Worm (Caenorhabditis elegans) whole organism, late embryonic: ENCODE results near the gene ZK488.6.

ENCODE experiments used
- C08G9.2 ChIP-seq: sonication (generic microtip); optimal IDR thresholded peaks from 2 replicates; lab custom pipeline; 2016; ENCODE audit warnings: mild to moderate bottlenecking, missing genetic modification characterization, moderate library complexity, missing compliant biosample characterization
- F13H6.1 ChIP-seq: sonication (generic microtip); optimal IDR thresholded peaks from 2 replicates; lab custom pipeline; 2016; ENCODE audit warnings: missing genetic modification characterization, missing compliant biosample characterization
- T23F11.4 ChIP-seq: fragments of 200-800 bp; sonication (Bioruptor generic); optimal IDR thresholded peaks from 2 replicates; lab custom pipeline; 2018; ENCODE audit warnings: mild to moderate bottlenecking, missing genetic modification characterization, missing compliant biosample characterization
- Y22D7AL.16 ChIP-seq: sonication (generic microtip); optimal IDR thresholded peaks from 2 replicates; lab custom pipeline; 2016; ENCODE audit warnings: missing genetic modification characterization, missing compliant biosample characterization
- ahr-1 ChIP-seq: sonication (generic microtip); optimal IDR thresholded peaks from 2 replicates; lab custom pipeline; 2016; ENCODE audit warnings: missing genetic modification characterization, missing compliant biosample characterization
- ama-1 ChIP-seq: fragments of 150-350 bp; optimal IDR thresholded peaks from 2 replicates; lab custom pipeline; 2014
- ceh-19 ChIP-seq: fragments of 200-800 bp; sonication (Bioruptor generic); optimal IDR thresholded peaks from 2 replicates; lab custom pipeline; 2018; ENCODE audit warnings: mild to moderate bottlenecking, missing genetic modification characterization, missing compliant biosample characterization
- ceh-22 ChIP-seq: sonication (generic microtip); optimal IDR thresholded peaks from 2 replicates; lab custom pipeline; 2017; ENCODE audit warnings: missing biosample characterization, missing genetic modification characterization
- ceh-24 ChIP-seq: sonication (generic microtip); optimal IDR thresholded peaks from 2 replicates; lab custom pipeline; 2016; ENCODE audit warnings: mild to moderate bottlenecking, missing genetic modification characterization, missing compliant biosample characterization
- ceh-30 ChIP-seq: fragments of 150-350 bp; optimal IDR thresholded peaks from 2 replicates; lab custom pipeline; 2014; ENCODE audit warnings: missing biosample characterization, missing genetic modification characterization
- ceh-48 ChIP-seq: sonication (generic microtip); optimal IDR thresholded peaks from 2 replicates; lab custom pipeline; 2016; ENCODE audit warnings: missing genetic modification characterization, inconsistent platforms, missing compliant biosample characterization
- ceh-9 ChIP-seq: sonication (generic microtip); optimal IDR thresholded peaks from 2 replicates; lab custom pipeline; 2016; ENCODE audit warnings: mild to moderate bottlenecking, missing genetic modification characterization, inconsistent platforms, missing compliant biosample characterization
- dve-1 ChIP-seq: sonication (generic microtip); optimal IDR thresholded peaks from 2 replicates; lab custom pipeline; 2017; ENCODE audit warnings: antibody characterized with exemption, mild to moderate bottlenecking, missing genetic modification characterization, missing compliant biosample characterization
- elt-4 ChIP-seq: sonication (generic microtip); optimal IDR thresholded peaks from 2 replicates; lab custom pipeline; 2016; ENCODE audit warnings: missing genetic modification characterization, missing compliant biosample characterization
- eyg-1 ChIP-seq: sonication (generic microtip); optimal IDR thresholded peaks from 2 replicates; lab custom pipeline; 2016; ENCODE audit warnings: missing genotype, missing genetic modification characterization, missing compliant biosample characterization
- fkh-10 ChIP-seq: fragments of 150-350 bp; optimal IDR thresholded peaks from 2 replicates; lab custom pipeline; 2014; ENCODE audit warnings: missing biosample characterization, missing genetic modification reagents, missing genetic modification characterization
- fkh-6 ChIP-seq: sonication (generic microtip); optimal IDR thresholded peaks from 2 replicates; lab custom pipeline; 2016; ENCODE audit warnings: missing genetic modification characterization, missing compliant biosample characterization
- gmeb-2 ChIP-seq: sonication (generic microtip); optimal IDR thresholded peaks from 2 replicates; lab custom pipeline; 2016; ENCODE audit warnings: missing genetic modification characterization, inconsistent platforms, missing compliant biosample characterization
- hlh-15 ChIP-seq: sonication (generic microtip); optimal IDR thresholded peaks from 2 replicates; lab custom pipeline; 2016; ENCODE audit warnings: missing genetic modification characterization, missing compliant biosample characterization
- hlh-6 ChIP-seq: sonication (generic microtip); optimal IDR thresholded peaks from 2 replicates; lab custom pipeline; 2016; ENCODE audit warnings: missing genotype, missing genetic modification characterization, missing compliant biosample characterization
- hlh-8 ChIP-seq: sonication (generic microtip); optimal IDR thresholded peaks from 2 replicates; lab custom pipeline; 2016; ENCODE audit warnings: missing genotype, missing genetic modification characterization, missing compliant biosample characterization
- lin-11 ChIP-seq: fragments of 200-800 bp; sonication (Bioruptor generic); optimal IDR thresholded peaks from 2 replicates; lab custom pipeline; 2018; ENCODE audit warnings: mild to moderate bottlenecking, missing genetic modification characterization, missing compliant biosample characterization
- madf-2 ChIP-seq: sonication (generic microtip); optimal IDR thresholded peaks from 2 replicates; lab custom pipeline; 2017; ENCODE audit warnings: missing genetic modification characterization, missing compliant biosample characterization
- nfya-1 ChIP-seq: sonication (generic microtip); optimal IDR thresholded peaks from 2 replicates; lab custom pipeline; 2017; ENCODE audit warnings: missing genetic modification characterization, mild to moderate bottlenecking, missing compliant biosample characterization, antibody characterized with exemption, moderate library complexity
- pag-3 ChIP-seq: sonication (generic microtip); optimal IDR thresholded peaks from 2 replicates; lab custom pipeline; 2016; ENCODE audit warnings: missing compliant biosample characterization, missing genetic modification characterization, borderline replicate concordance
- pax-1 ChIP-seq: fragments of 150-350 bp; optimal IDR thresholded peaks from 2 replicates; lab custom pipeline; 2014; ENCODE audit warnings: missing biosample characterization, missing genetic modification characterization
- pros-1 ChIP-seq: fragments of 150-350 bp; optimal IDR thresholded peaks from 2 replicates; lab custom pipeline; 2014; ENCODE audit warnings: missing biosample characterization, missing genetic modification reagents, missing genetic modification characterization
- ref-2 ChIP-seq: sonication (generic microtip); optimal IDR thresholded peaks from 2 replicates; lab custom pipeline; 2016; ENCODE audit warnings: missing genetic modification characterization, missing compliant biosample characterization
- rnt-1 ChIP-seq: sonication (generic microtip); optimal IDR thresholded peaks from 2 replicates; lab custom pipeline; 2016; ENCODE audit warnings: missing genetic modification characterization, missing compliant biosample characterization
- sdc-2 ChIP-seq: sonication (generic microtip); optimal IDR thresholded peaks from 2 replicates; lab custom pipeline; 2016; ENCODE audit warnings: missing genotype, missing genetic modification characterization, missing compliant biosample characterization
- sox-4 ChIP-seq: sonication (generic microtip); optimal IDR thresholded peaks from 2 replicates; lab custom pipeline; 2017; ENCODE audit warnings: mild to moderate bottlenecking, missing genetic modification characterization, inconsistent platforms, missing compliant biosample characterization
- syd-9 ChIP-seq: sonication (generic microtip); optimal IDR thresholded peaks from 2 replicates; lab custom pipeline; 2016; ENCODE audit warnings: mild to moderate bottlenecking, missing genetic modification characterization, moderate library complexity, missing compliant biosample characterization
- tbx-2 ChIP-seq: sonication (generic microtip); optimal IDR thresholded peaks from 2 replicates; lab custom pipeline; 2016; ENCODE audit warnings: missing genetic modification characterization, missing compliant biosample characterization
- tbx-7 ChIP-seq: sonication (generic microtip); optimal IDR thresholded peaks from 2 replicates; lab custom pipeline; 2016; ENCODE audit warnings: missing genotype, missing genetic modification characterization, missing compliant biosample characterization
- ztf-16 ChIP-seq: sonication (generic microtip); optimal IDR thresholded peaks from 2 replicates; lab custom pipeline; 2017; ENCODE audit warnings: missing genetic modification characterization, missing compliant biosample characterization

Gene ZK488.6

DNA sequence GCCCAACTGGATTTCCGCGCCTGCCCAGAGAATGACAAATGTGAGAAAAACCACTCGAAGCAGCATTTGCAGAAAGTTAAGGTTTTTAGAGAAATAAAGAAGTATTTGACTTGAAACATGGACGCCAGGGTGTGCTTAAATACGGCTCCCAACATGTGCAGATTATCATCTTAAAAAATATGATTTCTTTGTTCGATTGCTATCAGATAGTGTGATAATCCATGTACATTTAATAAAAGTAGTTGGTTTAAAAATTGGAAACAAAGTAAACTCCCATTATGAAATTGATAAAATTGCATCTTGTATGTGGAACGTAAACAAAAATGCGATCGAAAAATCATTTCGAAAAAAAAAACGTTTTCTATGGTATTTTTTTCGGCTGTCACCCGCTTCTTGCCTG, 37.3 kb downstream of the ZK488.6 start, which contains the start of gene F48G7.8:
TSS of gene F48G7.8 (minus strand) at position 101 of the 400 bp plus-strand sequence.
- TF ChIP-seq C08G9.2 (tag; lab: Kevin White, UChicago) (no peak), ceh-30 (tag; lab: Kevin White, UChicago) (no peak), ceh-48 (tag; lab: Kevin White, UChicago) (no peak), ceh-19 (GFP tag; lab: Kevin White, UChicago) (no peak), pros-1 (tag; lab: Kevin White, UChicago) (no peak), F13H6.1 (tag; lab: Kevin White, UChicago) (no peak), ref-2 (tag; lab: Kevin White, UChicago) (no peak), nfya-1 (tag; lab: Kevin White, UChicago) (no peak), tbx-2 (tag; lab: Kevin White, UChicago) (no peak), ahr-1 (no peak), dve-1 (tag; lab: Kevin White, UChicago) (no peak), ceh-22 (no peak), T23F11.4 (no peak), fkh-10 (no peak), ceh-24 (tag; lab: Kevin White, UChicago) (no peak), tbx-7 (tag; lab: Kevin White, UChicago) (no peak)

DNA sequence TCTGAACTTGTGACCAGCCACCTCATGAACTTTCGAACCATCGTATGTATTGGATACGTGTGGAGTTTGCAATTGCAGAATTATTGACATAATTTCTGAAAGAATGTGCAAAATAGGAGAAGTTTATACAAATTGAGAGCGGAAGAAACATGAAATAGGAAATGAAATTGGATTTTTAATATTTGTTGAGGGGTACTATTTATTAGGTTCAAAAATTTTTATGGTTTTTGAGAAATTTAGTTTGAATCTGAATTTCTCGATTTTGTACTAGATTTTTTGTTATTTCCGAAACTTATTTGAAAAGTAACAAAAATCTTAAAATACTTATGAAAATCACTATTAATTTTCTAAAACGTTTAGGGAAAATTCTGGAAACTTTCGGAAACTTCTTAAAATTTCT, 38.2 kb downstream of the ZK488.6 start, which contains the start of gene F48G7.9:
TSS of gene F48G7.9 (minus strand) at position 101 of the 400 bp plus-strand sequence.
- TF ChIP-seq Y22D7AL.16 (tag; lab: Kevin White, UChicago) (no peak), pag-3 (tag; lab: Kevin White, UChicago) (no peak), ceh-9 (tag; lab: Kevin White, UChicago) (no peak), ztf-16 (tag; lab: Kevin White, UChicago) (no peak), hlh-8 (tag; lab: Kevin White, UChicago) (no peak), ceh-48 (tag; lab: Kevin White, UChicago) (no peak), hlh-6 (tag; lab: Kevin White, UChicago) (no peak), sox-4 (tag; lab: Kevin White, UChicago) (no peak), hlh-15 (tag; lab: Kevin White, UChicago) (no peak), fkh-6 (tag; lab: Kevin White, UChicago) (no peak), madf-2 (tag; lab: Kevin White, UChicago) (no peak), ahr-1 (no peak), C08G9.2 (tag; lab: Kevin White, UChicago) (no peak), dve-1 (tag; lab: Kevin White, UChicago) (no peak), ceh-30 (tag; lab: Kevin White, UChicago) (no peak)
- TF ChIP-seq, all 69 proteins: peak for 0

DNA sequence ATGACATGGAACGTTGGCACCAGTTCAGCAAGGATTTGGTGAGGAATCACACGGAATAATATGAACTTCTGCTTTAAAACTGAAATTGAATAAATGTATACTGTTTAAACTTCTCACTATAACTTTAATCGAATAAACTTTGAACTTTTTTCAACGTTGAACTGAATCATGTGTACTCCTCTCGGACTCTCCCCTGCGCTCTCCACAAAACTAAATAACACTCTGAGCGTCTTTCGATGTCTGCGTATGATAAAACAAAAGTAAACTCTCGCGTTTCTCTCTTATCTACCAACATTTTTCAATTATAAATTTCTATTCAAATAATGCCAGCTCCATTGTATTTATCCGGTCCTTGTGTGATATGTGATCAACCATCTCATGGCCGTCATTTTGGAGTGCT, 41.5 kb downstream of the ZK488.6 start:
- TF ChIP-seq syd-9 (tag; lab: Kevin White, UChicago) (no peak), rnt-1 (tag; lab: Kevin White, UChicago) (no peak), pax-1 (tag; lab: Kevin White, UChicago) (no peak), F13H6.1 (tag; lab: Kevin White, UChicago) (no peak), ahr-1 (no peak), ama-1 (lab: Kevin White, UChicago) (no peak), lin-11 (tag; lab: Kevin White, UChicago) (no peak), pag-3 (tag; lab: Kevin White, UChicago) (no peak), ref-2 (tag; lab: Kevin White, UChicago) (no peak), eyg-1 (tag; lab: Kevin White, UChicago) (no peak), ceh-24 (tag; lab: Kevin White, UChicago) (no peak)

DNA sequence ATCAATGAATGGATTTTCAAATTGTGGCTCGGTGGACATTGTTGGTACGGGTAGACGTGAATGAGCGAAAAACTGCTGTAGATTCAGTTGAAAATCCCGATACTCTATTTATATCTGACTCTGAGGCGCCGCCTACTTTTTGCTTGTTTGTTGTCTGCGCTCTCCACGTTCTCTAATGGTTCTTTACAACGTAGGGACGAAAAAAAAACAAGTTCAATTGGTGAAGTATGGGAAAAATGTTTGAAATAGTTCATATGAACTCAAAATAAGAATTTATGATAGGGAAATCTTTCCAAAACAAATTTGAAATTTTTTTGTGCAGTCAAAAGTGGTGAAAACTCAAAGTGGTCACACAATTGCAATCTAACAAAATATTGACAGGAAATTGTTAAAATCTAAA, 44.6 kb downstream of the ZK488.6 start, which contains the start of gene F48G7.10:
TSS of gene F48G7.10 (minus strand) at position 101 of the 400 bp plus-strand sequence.
- TF ChIP-seq elt-4 (tag; lab: Kevin White, UChicago) = no peak
- no peak for TF ChIP-seq hlh-15 (tag; lab: Kevin White, UChicago)
- no peak for TF ChIP-seq gmeb-2 (tag; lab: Kevin White, UChicago)
- TF ChIP-seq ceh-24 (tag; lab: Kevin White, UChicago) = no peak
- no peak for TF ChIP-seq pag-3 (tag; lab: Kevin White, UChicago)
- TF ChIP-seq sdc-2 (tag; lab: Kevin White, UChicago) = no peak
